Worm (Caenorhabditis elegans): ENCODE measurements around the gene F38E1.10.

Gene F38E1.10

DNA sequence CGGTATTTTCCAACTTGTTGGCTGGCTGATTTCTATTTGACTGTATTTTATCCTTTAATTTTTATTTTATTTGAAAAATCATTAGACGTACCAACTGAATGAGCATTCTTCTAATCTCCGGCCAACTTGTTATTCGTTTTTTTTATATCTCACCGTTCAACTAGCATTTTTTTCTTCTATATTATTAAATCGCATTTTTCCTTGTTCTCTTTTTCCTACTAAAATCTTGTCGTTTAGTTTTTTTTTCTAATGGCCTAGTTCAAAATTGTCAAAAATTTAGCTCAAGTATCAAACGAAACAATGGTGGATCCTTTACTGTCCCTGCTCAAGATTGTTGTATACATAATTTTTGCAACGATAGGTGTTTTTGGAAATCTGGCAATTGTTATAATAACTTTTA, 23.9 kb downstream of the F38E1.10 start, which contains the start of gene srsx-22:
TSS of gene srsx-22 (plus strand) at position 301 of the 400 bp plus-strand sequence.
- TF ChIP-seq sem-4 (tag; optimal IDR thresholded peaks at IDR 0.05) (no peak), lsy-2 (tag; optimal IDR thresholded peaks at IDR 0.05) (no peak), elt-3 (tag; optimal IDR thresholded peaks at IDR 0.05) (no peak), unc-39 (tag; optimal IDR thresholded peaks at IDR 0.05) (no peak), unc-62 (GFP tag; optimal IDR thresholded peaks at IDR 0.05) (no peak), ztf-1 (GFP tag; conservative IDR thresholded peaks at IDR 0.05) (no peak), gmeb-1 (tag; optimal IDR thresholded peaks at IDR 0.05) (no peak), ztf-11 (tag; optimal IDR thresholded peaks at IDR 0.05) (no peak), nhr-11 (tag; optimal IDR thresholded peaks at IDR 0.05) (no peak), peb-1 (tag; optimal IDR thresholded peaks at IDR 0.05) (no peak), sma-9 (GFP tag; optimal IDR thresholded peaks at IDR 0.05) (no peak), sma-9 (tag; optimal IDR thresholded peaks at IDR 0.05) (no peak), aly-2 (tag; optimal IDR thresholded peaks at IDR 0.05) (no peak), unc-55 (GFP tag; optimal IDR thresholded peaks at IDR 0.05) (no peak), fos-1 (tag; optimal IDR thresholded peaks at IDR 0.05) (no peak), nhr-25 (tag; optimal IDR thresholded peaks at IDR 0.05) (no peak), nhr-10 (tag; optimal IDR thresholded peaks at IDR 0.05) (no peak), mbf-1 (tag; optimal IDR thresholded peaks at IDR 0.05) (no peak)

DNA sequence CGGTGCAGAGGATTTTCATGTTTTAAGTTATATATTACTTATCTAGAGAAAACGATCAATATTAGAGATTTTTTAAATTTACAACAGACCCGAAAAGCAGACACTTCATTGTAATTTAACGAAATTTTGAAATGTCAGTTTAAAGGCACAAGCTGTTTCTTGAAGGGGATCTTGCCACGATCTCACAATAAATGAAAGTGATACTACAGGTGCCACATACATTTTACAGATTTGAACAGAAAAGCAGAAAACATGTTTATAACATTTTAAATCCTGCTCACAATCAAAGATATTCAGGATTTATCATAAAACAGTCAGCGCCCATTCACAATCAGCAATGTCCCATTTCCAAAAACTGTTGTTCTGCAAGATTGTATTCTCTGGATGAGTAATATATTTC, 25.4 kb downstream of the F38E1.10 start:
- no peak for TF ChIP-seq nhr-10 (tag; optimal IDR thresholded peaks at IDR 0.05)
- no peak for TF ChIP-seq Y55F3AM.14 (GFP tag; optimal IDR thresholded peaks at IDR 0.05)
- no peak for TF ChIP-seq ceh-82 (tag; optimal IDR thresholded peaks at IDR 0.05)
- TF ChIP-seq alr-1 (tag; optimal IDR thresholded peaks at IDR 0.05): no peak
- TF ChIP-seq R02D3.7 (tag; optimal IDR thresholded peaks at IDR 0.05): no peak
- TF ChIP-seq sma-3 (GFP tag; optimal IDR thresholded peaks at IDR 0.05): no peak
- TF ChIP-seq gmeb-1 (tag; optimal IDR thresholded peaks at IDR 0.05): no peak
- TF ChIP-seq snpc-4 (tag; optimal IDR thresholded peaks at IDR 0.05): no peak
- TF ChIP-seq unc-55 (GFP tag; optimal IDR thresholded peaks at IDR 0.05): no peak
- no peak for TF ChIP-seq peb-1 (tag; optimal IDR thresholded peaks at IDR 0.05)

DNA sequence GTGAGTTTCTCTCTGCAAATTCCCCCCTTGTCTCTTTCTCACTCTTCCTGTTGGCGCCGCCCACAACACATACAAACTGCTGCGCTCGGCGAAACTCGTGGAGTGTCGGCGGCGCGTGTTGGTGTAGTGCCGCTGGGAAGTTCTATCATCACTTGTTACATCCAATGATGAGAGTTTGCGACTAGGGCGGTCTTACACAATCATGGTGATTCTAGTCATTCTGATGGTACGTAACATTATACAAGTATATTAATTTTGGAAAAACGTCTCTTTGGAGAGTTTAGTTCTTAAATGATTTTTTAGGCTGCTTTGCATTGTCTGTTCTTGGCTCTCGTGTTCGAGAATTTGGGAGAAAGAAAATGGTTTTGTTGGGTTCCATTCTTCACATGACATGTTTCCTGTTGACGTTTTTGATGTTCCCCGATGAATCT, 26.3 kb downstream of the F38E1.10 start:
- TF ChIP-seq aly-2 (tag; optimal IDR thresholded peaks at IDR 0.05) (no peak), nhr-10 (tag; optimal IDR thresholded peaks at IDR 0.05) (peak; percentile 56), nhr-12 (tag; optimal IDR thresholded peaks at IDR 0.05) (no peak), alr-1 (tag; optimal IDR thresholded peaks at IDR 0.05) (no peak), nhr-21 (tag; optimal IDR thresholded peaks at IDR 0.05) (peak; percentile 77), ztf-11 (tag; optimal IDR thresholded peaks at IDR 0.05) (no peak), ceh-82 (tag; optimal IDR thresholded peaks at IDR 0.05) (no peak), mab-5 (tag; optimal IDR thresholded peaks at IDR 0.05) (peak; percentile 47), gmeb-1 (tag; optimal IDR thresholded peaks at IDR 0.05) (peak; percentile 88), sma-3 (GFP tag; optimal IDR thresholded peaks at IDR 0.05) (peak; percentile 94), sma-9 (GFP tag; optimal IDR thresholded peaks at IDR 0.05) (peak; percentile 97), sma-9 (tag; optimal IDR thresholded peaks at IDR 0.05) (no peak), egl-27 (tag; optimal IDR thresholded peaks at IDR 0.05) (peak; percentile 74), snpc-4 (tag; optimal IDR thresholded peaks at IDR 0.05) (peak; percentile 99), elt-3 (tag; optimal IDR thresholded peaks at IDR 0.05) (no peak), nhr-77 (tag; optimal IDR thresholded peaks at IDR 0.05) (no peak), ztf-4 (tag; optimal IDR thresholded peaks at IDR 0.05) (peak; percentile 62), nhr-23 (tag; optimal IDR thresholded peaks at IDR 0.05) (no peak), mdl-1 (tag; optimal IDR thresholded peaks at IDR 0.05) (peak in 1 of 2 experiments; percentile 27), nhr-129 (tag; optimal IDR thresholded peaks at IDR 0.05) (peak; percentile 64), Y55F3AM.14 (GFP tag; optimal IDR thresholded peaks at IDR 0.05) (peak; percentile 73), elt-1 (tag; optimal IDR thresholded peaks at IDR 0.05) (no peak), nhr-237 (tag; optimal IDR thresholded peaks at IDR 0.05) (peak; percentile 69), F13H6.1 (tag; optimal IDR thresholded peaks at IDR 0.05) (peak; percentile 89), crh-2 (tag; optimal IDR thresholded peaks at IDR 0.05) (peak; percentile 89), nhr-11 (tag; optimal IDR thresholded peaks at IDR 0.05) (no peak), dmd-4 (tag; optimal IDR thresholded peaks at IDR 0.05) (no peak), mbf-1 (tag; optimal IDR thresholded peaks at IDR 0.05) (no peak), R02D3.7 (tag; optimal IDR thresholded peaks at IDR 0.05) (peak; percentile 36), C34F6.9 (tag; optimal IDR thresholded peaks at IDR 0.05) (no peak), lin-39 (tag; optimal IDR thresholded peaks at IDR 0.05) (no peak), skn-1 (tag; optimal IDR thresholded peaks at IDR 0.05) (no peak), sem-4 (tag; optimal IDR thresholded peaks at IDR 0.05) (peak; percentile 29), ama-1 (optimal IDR thresholded peaks at IDR 0.05) (peak; percentile 98), nhr-6 (tag; optimal IDR thresholded peaks at IDR 0.05) (peak; percentile 51), unc-62 (GFP tag; optimal IDR thresholded peaks at IDR 0.05) (peak; percentile 30), unc-55 (GFP tag; optimal IDR thresholded peaks at IDR 0.05) (peak; percentile 77), lin-11 (tag; optimal IDR thresholded peaks at IDR 0.05) (no peak), lsy-2 (tag; optimal IDR thresholded peaks at IDR 0.05) (peak; percentile 56 to 82), nhr-25 (tag; optimal IDR thresholded peaks at IDR 0.05) (peak; percentile 56), peb-1 (tag; optimal IDR thresholded peaks at IDR 0.05) (no peak), blmp-1 (tag; optimal IDR thresholded peaks at IDR 0.05; ENCODE audit: insufficient read depth) (peak; percentile 21), zag-1 (tag; optimal IDR thresholded peaks at IDR 0.05) (peak; percentile 46), ceh-16 (tag; optimal IDR thresholded peaks at IDR 0.05) (peak; percentile 47), fos-1 (tag; optimal IDR thresholded peaks at IDR 0.05) (peak; percentile 84), ztf-1 (GFP tag; conservative IDR thresholded peaks at IDR 0.05) (no peak)
